Worm (Caenorhabditis elegans) whole organism, mixed stage, embryonic: ENCODE results near the gene algn-9.

Source experiments
- lin-13 ChIP-seq: fragments of 150-350 bp; optimal IDR thresholded peaks from 2 replicates; lab custom pipeline; 2014; ENCODE audit warnings: missing biosample characterization, missing genetic modification characterization
- lsy-2 ChIP-seq: fragments of 150-350 bp; optimal IDR thresholded peaks from 2 replicates; lab custom pipeline; 2014; ENCODE audit warnings: missing biosample characterization, missing genetic modification characterization
- mls-2 ChIP-seq: sonication (generic microtip); optimal IDR thresholded peaks from 2 replicates; lab custom pipeline; 2016; ENCODE audit warnings: mild to moderate bottlenecking, missing genetic modification characterization, moderate library complexity, missing compliant biosample characterization
- pha-4 ChIP-seq: fragments of 150-350 bp; optimal IDR thresholded peaks from 2 replicates; lab custom pipeline; 2018; ENCODE audit warnings: missing biosample characterization, missing genetic modification reagents, missing genetic modification characterization
- sem-2 ChIP-seq: fragments of 200-800 bp; sonication (Bioruptor generic); optimal IDR thresholded peaks from 2 replicates; lab custom pipeline; 2018; ENCODE audit warnings: mild to moderate bottlenecking, missing genetic modification characterization, missing compliant biosample characterization

DNA sequence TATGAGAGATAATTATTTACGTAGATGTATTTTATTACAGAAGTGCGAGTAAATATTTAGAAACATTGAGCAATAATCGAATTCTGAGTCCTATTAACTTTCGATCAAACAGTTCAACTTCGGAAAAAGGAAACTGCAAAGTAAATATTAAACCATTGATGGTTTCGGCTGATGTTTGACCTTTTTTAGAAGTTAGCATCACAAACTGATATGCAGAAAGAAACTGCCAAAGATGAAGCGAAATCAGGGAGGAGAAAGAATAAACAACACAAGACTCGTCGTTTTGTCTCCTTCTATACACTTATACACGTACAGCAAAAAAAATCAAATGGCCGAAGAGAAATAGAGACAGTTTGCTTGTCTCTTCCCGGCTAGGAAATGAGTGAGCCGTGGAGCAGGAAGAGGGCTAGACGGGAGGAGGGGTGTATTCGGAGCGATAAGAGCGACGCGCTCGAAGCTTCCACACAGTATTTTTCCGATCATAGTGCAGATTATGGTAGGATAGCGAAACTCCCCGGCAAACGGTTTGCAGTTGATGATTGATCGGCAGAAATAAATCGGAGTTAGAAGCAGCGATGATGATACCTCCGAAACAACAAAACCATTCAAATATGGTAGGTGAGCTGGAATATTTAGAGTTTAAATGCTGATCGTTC is 27.5 kb upstream of the algn-9 start:
- TF ChIP-seq sem-2 (GFP tag; lab: Kevin White, UChicago): no peak
- no peak for TF ChIP-seq lin-13 (tag; lab: Kevin White, UChicago)
- no peak for TF ChIP-seq lsy-2 (tag; lab: Kevin White, UChicago)
- TF ChIP-seq pha-4 (tag; lab: Kevin White, UChicago): no peak
- TF ChIP-seq mls-2 (tag; lab: Kevin White, UChicago): no peak
